Fruit fly (Drosophila melanogaster): ENCODE measurements around the gene Rh5.
A peak's percentile ranks its signal among the peaks of the same experiment; 100 is the strongest.

Gene Rh5

dm6 chr2L:12007853-12008252, at the start of gene Rh5:
TSS of gene Rh5 (plus strand) at chr2L:12008153.
- TF ChIP-seq CG17801 (GFP tag; optimal IDR thresholded peaks at IDR 0.05; ENCODE audit: partially characterized antibody), result no peak

dm6 chr2L:11958729-11959128, 49.2 kb upstream of the Rh5 start:
- no peak for TF ChIP-seq CG17801 (GFP tag; optimal IDR thresholded peaks at IDR 0.05; ENCODE audit: partially characterized antibody)

dm6 chr2L:11960909-11961308, 47.0 kb upstream of the Rh5 start:
- TF ChIP-seq CG17801 (GFP tag; optimal IDR thresholded peaks at IDR 0.05; ENCODE audit: partially characterized antibody), result no peak

dm6 chr2L:11963422-11964322, 44.3 kb upstream of the Rh5 start:
- peak; percentile 74 for TF ChIP-seq CG17801 (GFP tag; optimal IDR thresholded peaks at IDR 0.05; ENCODE audit: partially characterized antibody)

- no peak for TF ChIP-seq CG17801 (GFP tag; optimal IDR thresholded peaks at IDR 0.05; ENCODE audit: partially characterized antibody)
Observed at dm6 chr2L:11965610-11966594, 42.1 kb upstream of the Rh5 start.

dm6 chr2L:11968581-11969272, 39.2 kb upstream of the Rh5 start:
- TF ChIP-seq CG17801 (GFP tag; optimal IDR thresholded peaks at IDR 0.05; ENCODE audit: partially characterized antibody), result no peak

- no peak for TF ChIP-seq CG17801 (GFP tag; optimal IDR thresholded peaks at IDR 0.05; ENCODE audit: partially characterized antibody)
Observed at dm6 chr2L:11969424-11969823, 38.5 kb upstream of the Rh5 start.

dm6 chr2L:11970343-11970742, 37.6 kb upstream of the Rh5 start:
- no peak for TF ChIP-seq CG17801 (GFP tag; optimal IDR thresholded peaks at IDR 0.05; ENCODE audit: partially characterized antibody)

dm6 chr2L:11970853-11971397, 37.0 kb upstream of the Rh5 start:
- peak; percentile 36 for TF ChIP-seq CG17801 (GFP tag; optimal IDR thresholded peaks at IDR 0.05; ENCODE audit: partially characterized antibody)

- no peak for TF ChIP-seq CG17801 (GFP tag; optimal IDR thresholded peaks at IDR 0.05; ENCODE audit: partially characterized antibody)
Observed at dm6 chr2L:11973145-11973738, 34.7 kb upstream of the Rh5 start.

dm6 chr2L:11976955-11977354, 31.0 kb upstream of the Rh5 start:
- TF ChIP-seq CG17801 (GFP tag; optimal IDR thresholded peaks at IDR 0.05; ENCODE audit: partially characterized antibody), result no peak

dm6 chr2L:11977721-11978120, 30.2 kb upstream of the Rh5 start:
- no peak for TF ChIP-seq CG17801 (GFP tag; optimal IDR thresholded peaks at IDR 0.05; ENCODE audit: partially characterized antibody)

- TF ChIP-seq CG17801 (GFP tag; optimal IDR thresholded peaks at IDR 0.05; ENCODE audit: partially characterized antibody), result no peak
Observed at dm6 chr2L:11980075-11980474, 27.9 kb upstream of the Rh5 start.

- no peak for TF ChIP-seq CG17801 (GFP tag; optimal IDR thresholded peaks at IDR 0.05; ENCODE audit: partially characterized antibody)
Observed at dm6 chr2L:11981210-11981609, 26.7 kb upstream of the Rh5 start, which contains the start of gene CG16965. TSS of gene CG16965 (plus strand) at chr2L:11981591.

All from ovary, adult (tissue).